Fruit fly (Drosophila melanogaster): ENCODE data around the gene CG7778.

CG7778 gene

dm6 chr2L:8302766-8303479 is 43.5 kb upstream of the CG7778 start, which contains the start of the genes wol and Scgalpha (continued):
- TF ChIP-seq CkIIα-i1 (GFP tag; IDR thresholded peaks at IDR 0.05) (no peak), CG12219 (GFP tag; optimal IDR thresholded peaks at IDR 0.05) (no peak), Doc2 (GFP tag; IDR thresholded peaks at IDR 0.05) (no peak), CG16815 (GFP tag; optimal IDR thresholded peaks at IDR 0.05) (no peak), CG12769 (tag; optimal IDR thresholded peaks at IDR 0.05) (no peak), Camta (GFP tag; optimal IDR thresholded peaks at IDR 0.05) (no peak), Sry-δ (GFP tag; optimal IDR thresholded peaks at IDR 0.05) (peak; percentile 81), Vsx1 (GFP tag; optimal IDR thresholded peaks at IDR 0.05) (no peak), TFAM (GFP tag; optimal IDR thresholded peaks at IDR 0.05) (no peak), org-1 (GFP tag; optimal IDR thresholded peaks at IDR 0.05) (no peak), maf-S (GFP tag; optimal IDR thresholded peaks at IDR 0.05) (no peak), Drgx (GFP tag; IDR thresholded peaks at IDR 0.05) (no peak), Hsf (GFP tag; optimal IDR thresholded peaks at IDR 0.05) (no peak), CG10543 (GFP tag; optimal IDR thresholded peaks at IDR 0.05) (peak; percentile 16), zen (tag; optimal IDR thresholded peaks at IDR 0.05) (peak; percentile 30), Awh (GFP tag; IDR thresholded peaks at IDR 0.05) (no peak), pho (GFP tag; optimal IDR thresholded peaks at IDR 0.05) (no peak), CG10366 (GFP tag; IDR thresholded peaks at IDR 0.05) (no peak), CG7786 (GFP tag; optimal IDR thresholded peaks at IDR 0.05) (no peak), Dip2 (GFP tag; IDR thresholded peaks at IDR 0.05) (no peak), az2 (GFP tag; optimal IDR thresholded peaks at IDR 0.05) (no peak), Fer2 (tag; optimal IDR thresholded peaks at IDR 0.05) (no peak), HmgD (GFP tag; optimal IDR thresholded peaks at IDR 0.05) (no peak), slp2 (GFP tag; optimal IDR thresholded peaks at IDR 0.05) (no peak), ato (GFP tag; IDR thresholded peaks at IDR 0.05; ENCODE audit: partially characterized antibody) (peak; percentile 9; the same call in 1 of the 2 replicates), CG32772 (GFP tag; IDR thresholded peaks at IDR 0.05) (no peak), gem (tag; optimal IDR thresholded peaks at IDR 0.05) (no peak), dmrt11E (tag; optimal IDR thresholded peaks at IDR 0.05) (no peak), Mes4 (GFP tag; optimal IDR thresholded peaks at IDR 0.05) (no peak), toy (GFP tag; IDR thresholded peaks at IDR 0.05) (no peak), CG13894 (tag; optimal IDR thresholded peaks at IDR 0.05) (no peak), Eip74EF (GFP tag; optimal IDR thresholded peaks at IDR 0.05) (no peak), CG3838 (GFP tag; optimal IDR thresholded peaks at IDR 0.05) (no peak), Ravus (GFP tag; IDR thresholded peaks at IDR 0.05) (no peak), NC2α (GFP tag; optimal IDR thresholded peaks at IDR 0.05) (no peak), Pdp1 (GFP tag; optimal IDR thresholded peaks at IDR 0.05) (no peak), CG1602 (GFP tag; optimal IDR thresholded peaks at IDR 0.05) (no peak), Abd-B (GFP tag; optimal IDR thresholded peaks at IDR 0.05) (no peak), CG18599 (GFP tag; optimal IDR thresholded peaks at IDR 0.05) (no peak), H15 (GFP tag; IDR thresholded peaks at IDR 0.05) (no peak), CG15011 (GFP tag; optimal IDR thresholded peaks at IDR 0.05) (no peak), chn (GFP tag; optimal IDR thresholded peaks at IDR 0.05) (no peak), CG13287 (GFP tag; IDR thresholded peaks at IDR 0.05; ENCODE audit: partially characterized antibody) (peak; percentile 71), CG1832 (GFP tag; optimal IDR thresholded peaks at IDR 0.05) (no peak), CG5953 (GFP tag; IDR thresholded peaks at IDR 0.05) (no peak), CoRest (tag; optimal IDR thresholded peaks at IDR 0.05) (peak; percentile 23), bsh (GFP tag; optimal IDR thresholded peaks at IDR 0.05) (no peak), sim (GFP tag; IDR thresholded peaks at IDR 0.05) (no peak), ac (GFP tag; optimal IDR thresholded peaks at IDR 0.05) (no peak), CG18619 (GFP tag; optimal IDR thresholded peaks at IDR 0.05) (no peak)

All from whole organism, embryonic.